Worm (Caenorhabditis elegans): ENCODE data around the gene obr-3.

obr-3 gene

DNA sequence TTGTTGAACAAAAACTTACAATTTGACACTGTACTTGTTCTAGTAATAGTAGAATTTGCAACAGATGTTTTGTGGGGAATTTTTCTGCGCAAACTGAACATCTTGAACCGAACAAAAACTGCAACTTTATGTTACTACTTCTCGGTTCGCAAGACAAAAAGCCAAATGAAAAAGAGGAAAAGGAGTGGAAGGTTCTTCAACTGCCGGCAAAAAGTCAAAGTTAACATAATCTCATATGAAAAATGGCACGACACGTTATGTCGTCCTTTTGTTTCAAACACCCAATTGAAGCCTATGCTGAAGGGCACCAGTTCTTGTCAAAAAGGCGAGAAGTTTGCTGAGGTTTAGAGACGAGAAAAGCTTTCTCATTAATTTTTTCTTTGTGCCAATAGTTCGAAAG lies 13.8 kb upstream of the obr-3 start, which contains the start of gene twk-23:
TSS of gene twk-23 (minus strand) at position 101 of the 400 bp plus-strand sequence.
- no peak for TF ChIP-seq efl-1 (optimal IDR thresholded peaks at IDR 0.05)
- TF ChIP-seq efl-1 (GFP tag; optimal IDR thresholded peaks at IDR 0.05 in 1 of 2) = peak in 1 of 2 experiments; percentile 16
- no peak for TF ChIP-seq nhr-19 (GFP tag; conservative IDR thresholded peaks at IDR 0.05)

DNA sequence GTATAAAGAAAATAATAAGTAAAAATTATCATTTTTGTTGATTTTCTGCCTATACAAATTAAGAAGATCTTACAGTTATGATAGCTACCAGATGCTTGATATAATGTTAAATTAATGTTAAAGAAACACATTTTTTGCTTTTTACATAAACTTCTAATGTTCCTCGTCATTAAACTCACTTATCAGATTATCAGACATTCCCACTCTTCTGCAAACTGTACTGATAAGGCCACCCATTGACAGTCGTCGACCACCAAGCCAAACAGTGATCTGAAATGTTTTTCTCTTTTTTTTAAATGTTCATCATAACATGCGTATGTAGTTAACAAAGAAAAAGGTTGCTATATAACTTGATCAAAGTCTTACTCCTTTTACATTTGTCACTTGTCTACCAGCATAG lies 9.1 kb upstream of the obr-3 start:
- TF ChIP-seq mep-1 (tag; optimal IDR thresholded peaks at IDR 0.05) (no peak), fkh-10 (GFP tag; optimal IDR thresholded peaks at IDR 0.05) (no peak), grh-1 (GFP tag; IDR thresholded peaks at IDR 0.05) (no peak), elt-2 (tag; optimal IDR thresholded peaks at IDR 0.05) (peak; percentile 65), alr-1 (tag; optimal IDR thresholded peaks at IDR 0.05; ENCODE audit: borderline replicate concordance) (no peak)

DNA sequence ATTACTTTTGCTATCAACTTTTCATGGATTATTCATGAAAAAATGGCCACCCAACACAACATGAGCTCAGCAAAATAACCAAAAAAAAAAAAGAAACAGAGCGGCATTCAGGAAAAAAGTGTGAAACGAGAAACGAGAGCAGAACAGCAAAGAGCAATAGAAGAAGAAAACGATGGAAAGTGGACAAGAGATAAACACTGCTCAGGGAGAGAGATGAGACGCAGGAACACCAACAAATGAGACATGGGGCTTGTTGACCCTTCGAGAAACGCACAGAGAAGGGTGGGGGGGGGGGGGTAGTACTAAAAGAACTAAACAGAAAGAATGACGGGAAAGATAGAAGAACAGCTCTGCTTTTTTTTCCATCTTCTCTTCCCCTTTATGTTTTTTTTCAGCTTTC lies 2.3 kb upstream of the obr-3 start:
- TF ChIP-seq lin-14 (GFP tag; optimal IDR thresholded peaks at IDR 0.05) (peak; percentile 81), C04F5.9 (tag; optimal IDR thresholded peaks at IDR 0.05) (no peak), unc-30 (tag; optimal IDR thresholded peaks at IDR 0.05) (no peak), efl-1 (optimal IDR thresholded peaks at IDR 0.05) (no peak), efl-1 (GFP tag; optimal IDR thresholded peaks at IDR 0.05 in 1 of 2) (peak in 1 of 2 experiments; percentile 2), nhr-19 (GFP tag; conservative IDR thresholded peaks at IDR 0.05) (no peak), tlp-1 (tag; optimal IDR thresholded peaks at IDR 0.05) (no peak), nhr-84 (tag; optimal IDR thresholded peaks at IDR 0.05) (no peak)

DNA sequence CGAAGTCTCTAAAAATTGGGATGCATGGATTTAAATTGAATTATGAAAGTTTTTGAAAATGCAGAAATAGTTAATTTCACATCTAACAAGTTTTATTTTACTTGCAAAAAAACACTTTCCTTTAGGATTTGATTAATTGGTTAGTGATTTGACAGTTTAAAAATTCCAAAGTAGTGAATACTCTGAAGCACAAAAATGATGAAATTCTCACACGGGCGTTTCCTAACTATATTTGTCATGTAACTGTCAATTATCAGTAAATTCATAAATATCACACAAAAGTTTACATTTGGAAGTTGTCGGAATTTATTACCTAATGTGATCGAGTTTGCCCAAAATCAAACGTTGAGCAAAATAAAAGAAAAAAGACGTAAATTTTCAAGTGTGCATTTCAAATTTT lies 1.5 kb upstream of the obr-3 start:
- TF ChIP-seq lin-39 (tag; optimal IDR thresholded peaks at IDR 0.05) = no peak
- TF ChIP-seq nhr-90 (tag; optimal IDR thresholded peaks at IDR 0.05; ENCODE audit: poor library complexity) = no peak
- no peak for TF ChIP-seq rnt-1 (tag; optimal IDR thresholded peaks at IDR 0.05)
- no peak for TF ChIP-seq ets-5 (GFP tag; IDR thresholded peaks at IDR 0.05)
- TF ChIP-seq C34B4.2 (tag; optimal IDR thresholded peaks at IDR 0.05) = no peak
- TF ChIP-seq mef-2 (tag; optimal IDR thresholded peaks at IDR 0.05) = no peak
- TF ChIP-seq jun-1 (tag; optimal IDR thresholded peaks at IDR 0.05) = no peak
- TF ChIP-seq nhr-77 (tag; optimal IDR thresholded peaks at IDR 0.05) = no peak
- no peak for TF ChIP-seq fos-1 (tag; optimal IDR thresholded peaks at IDR 0.05)
- no peak for TF ChIP-seq mep-1 (tag; optimal IDR thresholded peaks at IDR 0.05)

DNA sequence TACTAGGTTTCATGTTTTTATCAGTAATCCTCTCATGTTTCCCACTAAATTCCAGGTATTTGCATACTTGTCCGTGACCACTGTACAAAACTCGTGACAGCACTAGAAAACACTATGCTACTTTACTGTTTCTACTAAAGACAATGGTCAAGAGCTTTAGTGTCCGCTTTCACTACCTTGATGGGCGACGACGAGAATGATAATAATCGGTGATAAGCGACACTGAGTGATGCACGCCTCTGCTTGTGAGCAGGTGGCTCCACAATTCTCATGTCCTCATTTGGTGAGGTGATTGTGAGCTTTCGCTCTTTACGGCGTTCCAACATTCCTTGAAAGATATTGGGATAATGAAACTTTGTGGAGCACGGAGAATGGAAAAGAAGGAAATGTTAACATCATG lies 6.4 kb downstream of the obr-3 start:
- no peak for TF ChIP-seq C34B4.2 (tag; optimal IDR thresholded peaks at IDR 0.05)
- TF ChIP-seq ces-1 (GFP tag; optimal IDR thresholded peaks at IDR 0.05) = no peak
- peak; percentile 37 for TF ChIP-seq nhr-20 (tag; optimal IDR thresholded peaks at IDR 0.05)
- peak; percentile 29 for TF ChIP-seq nhr-71 (tag; optimal IDR thresholded peaks at IDR 0.05)
- no peak for TF ChIP-seq efl-1 (optimal IDR thresholded peaks at IDR 0.05)
- peak in 1 of 2 experiments; percentile 84 for TF ChIP-seq efl-1 (GFP tag; optimal IDR thresholded peaks at IDR 0.05 in 1 of 2)
- no peak for TF ChIP-seq vab-15 (tag; optimal IDR thresholded peaks at IDR 0.05)
- TF ChIP-seq tlp-1 (tag; optimal IDR thresholded peaks at IDR 0.05) = no peak
- TF ChIP-seq hlh-4 (tag; optimal IDR thresholded peaks at IDR 0.05) = no peak
- no peak for TF ChIP-seq C16A3.4 (tag; optimal IDR thresholded peaks at IDR 0.05)
- TF ChIP-seq lin-35 (GFP tag; optimal IDR thresholded peaks at IDR 0.05) = peak in 1 of 2 experiments; percentile 41
- no peak for TF ChIP-seq ztf-11 (tag; optimal IDR thresholded peaks at IDR 0.05)
- TF ChIP-seq elt-2 (tag; optimal IDR thresholded peaks at IDR 0.05) = peak; percentile 93
- TF ChIP-seq sptf-1 (tag; optimal IDR thresholded peaks at IDR 0.05) = no peak
- no peak for TF ChIP-seq sup-37 (GFP tag; optimal IDR thresholded peaks at IDR 0.05)
- TF ChIP-seq ama-1 (optimal IDR thresholded peaks at IDR 0.05) = no peak
- peak; percentile 24 for TF ChIP-seq nhr-90 (tag; optimal IDR thresholded peaks at IDR 0.05; ENCODE audit: poor library complexity)

DNA sequence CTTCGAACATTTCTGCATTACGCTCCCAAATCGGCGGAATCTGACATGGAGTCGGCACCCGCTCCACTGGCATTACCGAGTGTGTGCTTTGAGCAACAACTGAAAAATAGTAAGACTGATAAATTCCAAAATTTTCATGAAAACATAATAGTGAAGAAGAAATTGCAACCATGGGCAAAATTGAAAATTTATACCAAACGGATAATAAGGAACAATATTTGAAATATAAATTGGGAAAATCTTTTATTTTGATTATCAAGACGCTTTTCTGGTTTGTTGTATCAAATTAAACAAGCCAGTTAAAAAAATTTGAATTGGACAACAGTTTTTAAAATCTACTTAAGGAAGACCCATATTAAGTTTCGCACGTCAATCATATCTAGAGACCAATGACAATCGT lies 16.1 kb downstream of the obr-3 start, which contains the start of gene ZK1086.2:
TSS of gene ZK1086.2 (minus strand) at position 101 of the 400 bp plus-strand sequence.
- no peak for TF ChIP-seq lin-15B (tag; optimal IDR thresholded peaks at IDR 0.05)
- TF ChIP-seq lin-13 (GFP tag; optimal IDR thresholded peaks at IDR 0.05) = no peak
- TF ChIP-seq elt-2 (tag; optimal IDR thresholded peaks at IDR 0.05) = no peak
- no peak for TF ChIP-seq lin-14 (GFP tag; optimal IDR thresholded peaks at IDR 0.05)
- no peak for TF ChIP-seq nhr-77 (tag; optimal IDR thresholded peaks at IDR 0.05)
- no peak for TF ChIP-seq nhr-237 (tag; optimal IDR thresholded peaks at IDR 0.05)
- TF ChIP-seq dpl-1 (GFP tag; optimal IDR thresholded peaks at IDR 0.05) = no peak
- TF ChIP-seq tbx-2 (tag; optimal IDR thresholded peaks at IDR 0.05) = no peak
- TF ChIP-seq nhr-47 (tag; optimal IDR thresholded peaks at IDR 0.05) = no peak
- TF ChIP-seq unc-130 (tag; optimal IDR thresholded peaks at IDR 0.05) = no peak
- TF ChIP-seq ztf-11 (tag; optimal IDR thresholded peaks at IDR 0.05) = no peak
- no peak for TF ChIP-seq efl-3 (GFP tag; optimal IDR thresholded peaks at IDR 0.05)
- TF ChIP-seq skn-1 (tag; optimal IDR thresholded peaks at IDR 0.05) = no peak
- no peak for TF ChIP-seq lsy-2 (tag; optimal IDR thresholded peaks at IDR 0.05)
